Worm (Caenorhabditis elegans) whole organism, mixed stage, embryonic: ENCODE measurements around the gene R10E9.4.

ENCODE experiments used
- ces-1 ChIP-seq: fragments of 150-350 bp; optimal IDR thresholded peaks from 2 replicates; lab custom pipeline; 2014; ENCODE audit warnings: missing biosample characterization, missing genetic modification reagents, missing genetic modification characterization
- flh-1 ChIP-seq: fragments of 200-800 bp; sonication (Bioruptor generic); optimal IDR thresholded peaks from 2 replicates; lab custom pipeline; 2018; ENCODE audit warnings: mild to moderate bottlenecking, missing genetic modification characterization, moderate library complexity, missing compliant biosample characterization
- nhr-12 ChIP-seq: fragments of 150-350 bp; optimal IDR thresholded peaks from 2 replicates; lab custom pipeline; 2014; ENCODE audit warnings: missing biosample characterization, missing genetic modification characterization
- nhr-28 ChIP-seq: fragments of 150-350 bp; optimal IDR thresholded peaks from 2 replicates; lab custom pipeline; 2014; ENCODE audit warnings: missing biosample characterization, missing genetic modification characterization
- nhr-76 ChIP-seq: sonication (generic microtip); optimal IDR thresholded peaks from 2 replicates; lab custom pipeline; 2017; ENCODE audit warnings: missing biosample characterization, missing genetic modification characterization
- snpc-4 ChIP-seq: fragments of 150-350 bp; optimal IDR thresholded peaks from 2 replicates; lab custom pipeline; 2014; ENCODE audit warnings: missing biosample characterization, missing genetic modification characterization
- sptf-1 ChIP-seq: sonication (generic microtip); optimal IDR thresholded peaks from 2 replicates; lab custom pipeline; 2017; ENCODE audit warnings: mild to moderate bottlenecking, missing genetic modification characterization, moderate library complexity, missing compliant biosample characterization

ce11 chrIII:3953235-3953634, 19.4 kb downstream of the R10E9.4 start:
- no peak for TF ChIP-seq nhr-76 (tag; lab: Kevin White, UChicago)
- TF ChIP-seq flh-1 (GFP tag; lab: Kevin White, UChicago): no peak
- no peak for TF ChIP-seq snpc-4 (tag; lab: Kevin White, UChicago)
- TF ChIP-seq nhr-28: no peak
- no peak for TF ChIP-seq sptf-1 (tag; lab: Kevin White, UChicago)
- no peak for TF ChIP-seq nhr-12
- peak; percentile 62 for TF ChIP-seq ces-1
